Fruit fly (Drosophila melanogaster) ovary, adult (tissue): Measurements from ENCODE around the gene Ntl.
"Not testable (repeated sequence)": the region's sequence is repeated elsewhere in the genome, so short reads cannot be mapped to it uniquely, and the experiment has no call there.

Experiments used
- CG17801 ChIP-seq: fragments of 200-800 bp; optimal IDR thresholded peaks from 2 replicates; lab custom pipeline; 2019; ENCODE audit warnings: missing biosample characterization, mild to moderate bottlenecking, missing genetic modification characterization, moderate library complexity; ENCODE audit not compliant: partially characterized antibody

The Ntl gene

DNA sequence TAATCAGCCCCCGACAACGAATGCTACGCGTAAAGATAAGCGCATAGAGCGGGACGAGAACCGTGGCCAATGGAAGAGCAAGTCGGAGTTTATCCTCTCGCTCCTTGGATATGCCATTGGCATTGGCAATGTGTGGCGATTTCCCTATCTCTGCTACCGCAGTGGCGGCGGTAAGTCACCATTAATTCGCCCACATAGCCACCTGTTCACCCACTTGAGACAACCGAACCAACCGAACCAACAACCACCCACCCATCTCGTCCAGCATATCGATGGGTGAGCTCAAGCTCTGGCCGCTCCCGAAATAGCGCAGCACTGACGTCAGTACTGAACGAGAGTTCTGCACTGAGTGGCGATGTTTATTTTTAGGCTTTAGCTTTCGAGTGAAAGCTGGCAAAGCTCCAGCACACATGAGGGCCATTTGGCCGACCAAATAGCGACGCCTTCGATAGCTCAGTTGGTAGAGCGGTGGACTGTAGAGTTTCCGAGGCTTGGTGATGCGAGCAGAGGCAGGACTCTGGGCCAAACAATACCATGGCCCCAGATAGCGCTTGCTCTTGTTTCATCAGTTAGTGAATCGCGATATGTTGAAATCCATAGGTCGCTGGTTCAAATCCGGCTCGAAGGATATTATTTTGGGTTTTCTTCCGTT lies 480 bp downstream of the Ntl start:
- no peak for TF ChIP-seq CG17801 (GFP tag; lab: Kevin White, UChicago)

DNA sequence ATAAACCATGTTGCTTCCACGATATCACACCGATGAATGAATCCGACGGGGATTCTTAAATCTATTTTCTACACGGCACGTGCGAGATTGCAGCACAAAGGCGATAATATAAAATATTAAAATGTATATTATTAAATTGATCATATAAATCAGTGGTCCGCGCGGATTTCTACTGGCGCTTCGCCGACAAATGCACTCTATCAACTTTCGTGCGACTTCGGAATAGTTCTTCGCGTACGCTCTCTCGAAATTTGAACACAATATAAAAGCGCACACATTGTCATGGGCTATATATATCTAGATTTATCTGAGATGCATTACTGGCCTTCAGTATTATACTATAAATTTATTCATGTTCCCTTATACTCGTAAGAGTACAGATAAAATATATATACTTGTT lies 5.9 kb downstream of the Ntl start, which contains the start of gene CG33296:
Gene CG33296 (minus strand): TSS at position 101 of the 400 bp plus-strand sequence.
- no peak for TF ChIP-seq CG17801 (GFP tag; lab: Kevin White, UChicago)

DNA sequence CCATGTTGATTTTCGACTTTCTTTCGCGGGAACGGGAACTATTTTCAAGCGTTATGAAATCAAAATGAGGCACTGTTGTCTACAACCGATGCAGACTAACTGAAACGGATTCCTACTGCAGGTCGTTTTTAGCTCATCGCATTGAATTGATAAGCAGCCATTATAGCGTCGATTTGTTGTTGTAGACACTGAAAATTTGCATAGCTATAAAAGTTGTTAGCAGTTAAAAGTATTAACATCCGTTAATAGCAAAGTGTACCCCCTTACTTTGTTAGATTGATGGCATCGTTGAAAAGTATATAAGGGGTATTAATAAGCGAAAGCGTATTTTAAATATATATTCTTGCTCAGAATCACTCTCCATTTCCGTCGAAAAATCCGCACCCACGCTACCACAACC lies 8.7 kb downstream of the Ntl start, which contains the start of gene CG13793:
Gene CG13793 (minus strand): TSS at position 101 of the 400 bp plus-strand sequence.
- TF ChIP-seq CG17801 (GFP tag; lab: Kevin White, UChicago): no peak

DNA sequence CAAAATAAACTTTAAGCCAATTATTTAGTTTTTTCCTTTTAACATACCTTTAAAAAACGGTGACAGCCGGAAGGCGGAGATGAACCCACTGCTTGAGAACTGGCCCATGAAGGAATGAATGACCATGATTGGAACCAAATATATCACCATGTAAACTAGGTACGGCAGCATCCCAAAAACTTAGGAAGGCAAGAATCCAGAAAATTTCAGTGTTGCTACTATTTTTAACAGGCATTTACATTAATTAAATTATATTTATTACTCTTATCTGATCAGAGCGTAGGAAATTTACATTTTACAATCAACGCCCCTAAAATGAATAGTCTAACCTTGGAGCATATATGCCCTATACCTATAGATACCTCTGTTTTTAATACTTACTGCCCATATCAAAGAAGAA lies 11.4 kb downstream of the Ntl start:
- TF ChIP-seq CG17801 (GFP tag; lab: Kevin White, UChicago): no peak

DNA sequence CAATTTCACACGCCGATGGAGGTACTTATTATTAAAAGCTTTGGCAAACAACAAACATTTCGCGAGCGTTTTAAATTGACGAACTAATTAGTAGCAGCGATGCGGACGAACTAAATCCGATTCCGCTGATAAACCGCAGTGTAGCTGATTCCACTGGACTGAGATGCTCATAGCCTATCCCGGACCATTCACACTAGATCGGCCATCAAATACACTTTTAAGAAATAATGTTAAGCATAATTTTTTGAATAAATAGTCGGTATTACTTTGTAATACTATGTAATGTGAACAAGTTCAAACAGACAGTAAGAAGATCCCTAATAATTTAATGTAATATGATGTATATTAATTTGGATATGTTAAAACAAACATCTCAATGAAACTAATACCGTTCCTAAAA lies 12.0 kb downstream of the Ntl start, which contains the start of gene CG13794:
Gene CG13794 (minus strand): TSS at position 101 of the 400 bp plus-strand sequence.
- TF ChIP-seq CG17801 (GFP tag; lab: Kevin White, UChicago): no peak

DNA sequence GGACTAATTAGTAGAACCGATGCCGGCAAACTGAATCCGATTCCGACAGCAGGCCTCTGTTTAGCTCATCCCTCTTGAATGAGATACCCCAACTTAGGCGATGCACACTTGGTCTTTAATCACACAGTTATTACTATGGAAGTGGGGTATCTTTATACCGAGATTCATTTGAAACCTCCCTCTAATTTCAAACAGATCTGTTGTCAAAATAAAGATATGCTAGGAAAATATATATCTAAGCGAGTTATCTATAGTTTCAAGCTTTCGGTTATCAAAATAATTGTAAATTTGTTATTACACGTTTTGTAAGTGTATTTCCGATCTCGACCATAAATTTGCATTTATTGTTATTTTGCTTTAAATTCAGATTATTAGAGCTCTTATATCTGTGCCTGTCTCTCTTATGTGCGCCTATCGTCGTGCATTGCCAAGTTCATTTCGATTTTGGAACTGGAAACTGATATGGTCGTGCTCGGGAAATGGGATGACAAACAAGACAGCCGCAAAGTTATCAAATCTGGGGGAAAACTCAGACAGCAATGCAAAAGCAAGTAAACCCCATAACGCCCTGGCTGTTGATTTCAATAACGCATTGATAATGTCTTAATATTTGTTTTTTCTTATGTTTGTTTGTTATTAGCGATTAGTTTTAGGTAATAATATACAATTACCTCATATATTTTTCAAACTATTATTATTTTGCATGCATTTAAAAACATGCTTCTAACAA lies 15.8 kb downstream of the Ntl start, which contains the start of gene CG13795:
Gene CG13795 (minus strand): TSS at position 31 of the 730 bp plus-strand sequence.
- TF ChIP-seq CG17801 (GFP tag; lab: Kevin White, UChicago): no peak

DNA sequence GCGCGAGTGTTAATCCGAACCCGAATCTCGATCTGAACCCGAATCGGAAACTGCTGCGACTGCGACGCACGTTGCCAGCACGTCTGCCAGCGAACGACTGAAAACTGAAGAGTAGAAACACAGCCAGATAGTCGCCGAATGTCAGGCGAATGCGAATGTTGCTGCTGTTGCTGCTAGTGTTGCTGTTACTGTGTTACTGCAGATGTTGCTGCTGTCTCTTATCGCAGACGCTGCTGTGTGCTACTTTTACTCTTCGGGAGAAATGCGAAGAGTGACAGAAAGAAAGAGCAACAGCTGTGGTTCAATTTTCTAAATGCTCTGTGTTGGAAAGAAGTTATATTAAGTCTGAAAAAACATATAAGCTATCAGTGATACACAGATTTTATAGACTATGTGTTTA lies 21.9 kb downstream of the Ntl start, which contains the start of gene CG13796:
Gene CG13796 (minus strand): TSS at position 101 of the 400 bp plus-strand sequence.
- not testable (repeated sequence) for TF ChIP-seq CG17801 (GFP tag; lab: Kevin White, UChicago)

DNA sequence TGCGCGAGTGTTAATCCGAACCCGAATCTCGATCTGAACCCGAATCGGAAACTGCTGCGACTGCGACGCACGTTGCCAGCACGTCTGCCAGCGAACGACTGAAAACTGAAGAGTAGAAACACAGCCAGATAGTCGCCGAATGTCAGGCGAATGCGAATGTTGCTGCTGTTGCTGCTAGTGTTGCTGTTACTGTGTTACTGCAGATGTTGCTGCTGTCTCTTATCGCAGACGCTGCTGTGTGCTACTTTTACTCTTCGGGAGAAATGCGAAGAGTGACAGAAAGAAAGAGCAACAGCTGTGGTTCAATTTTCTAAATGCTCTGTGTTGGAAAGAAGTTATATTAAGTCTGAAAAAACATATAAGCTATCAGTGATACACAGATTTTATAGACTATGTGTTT lies 28.0 kb downstream of the Ntl start, which contains the start of gene CG31904:
Gene CG31904 (minus strand): TSS at position 101 of the 400 bp plus-strand sequence.
- TF ChIP-seq CG17801 (GFP tag; lab: Kevin White, UChicago): not testable (repeated sequence)

DNA sequence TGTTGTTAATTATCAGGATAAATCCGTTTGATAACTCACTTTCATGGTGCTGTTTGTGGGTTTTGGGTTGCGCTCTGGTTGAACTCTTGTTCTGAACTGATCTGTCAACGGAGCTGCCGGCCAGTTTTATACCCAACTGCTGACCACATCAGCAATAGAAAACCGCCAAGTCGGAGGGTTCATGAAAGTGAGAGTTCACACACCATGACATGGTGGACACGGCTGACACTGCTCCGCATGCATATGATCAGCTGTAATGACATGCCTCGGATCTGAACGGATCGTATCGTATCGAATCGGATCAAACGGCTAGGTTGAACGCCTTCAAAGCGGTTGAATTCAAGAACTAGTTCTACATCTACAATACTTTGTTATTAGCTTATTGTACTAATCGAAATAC lies 30.8 kb downstream of the Ntl start, which contains the start of gene Acp1:
Gene Acp1 (minus strand): TSS at position 101 of the 400 bp plus-strand sequence.
- TF ChIP-seq CG17801 (GFP tag; lab: Kevin White, UChicago): no peak

DNA sequence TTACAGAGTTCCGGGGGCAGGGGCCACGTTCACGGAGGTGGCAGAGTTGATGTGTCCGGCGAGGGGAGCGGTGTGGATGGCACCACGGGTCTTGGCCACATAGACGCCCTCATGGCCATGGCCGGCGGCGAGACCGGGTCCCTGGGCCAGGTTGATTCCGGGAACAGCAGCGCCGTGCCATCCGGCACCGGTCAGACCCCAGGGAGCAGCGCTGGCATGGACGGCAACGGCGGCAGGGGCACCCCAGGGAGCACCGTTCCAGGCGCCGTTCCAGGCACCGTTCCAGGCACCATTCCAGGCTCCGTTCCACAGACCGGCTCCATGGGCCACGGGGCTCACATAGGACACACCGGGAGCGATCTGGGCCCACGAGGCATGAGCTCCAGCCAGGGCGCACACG lies 33.5 kb downstream of the Ntl start:
- no peak for TF ChIP-seq CG17801 (GFP tag; lab: Kevin White, UChicago)

DNA sequence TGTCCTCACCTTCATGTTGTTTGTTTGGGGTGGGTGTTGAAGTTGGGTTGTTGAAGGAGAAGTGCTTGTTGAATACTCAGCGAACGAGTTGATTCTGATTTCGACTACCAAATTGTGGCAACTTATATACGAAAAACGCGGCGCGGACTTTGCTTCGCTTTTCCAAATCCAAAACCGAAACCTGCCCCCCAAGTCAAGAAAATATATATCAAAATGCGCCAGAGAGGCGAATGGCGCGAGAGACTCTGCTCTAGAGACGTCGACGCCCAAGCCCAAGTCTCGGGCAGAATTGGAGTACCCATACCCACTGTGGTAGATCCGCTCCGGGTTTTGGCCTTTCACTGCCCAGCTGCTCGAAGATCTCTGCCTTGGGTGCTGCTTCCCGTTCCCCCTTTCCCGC lies 34.1 kb downstream of the Ntl start, which contains the start of gene CG7214:
Gene CG7214 (minus strand): TSS at position 101 of the 400 bp plus-strand sequence.
- TF ChIP-seq CG17801 (GFP tag; lab: Kevin White, UChicago): no peak

DNA sequence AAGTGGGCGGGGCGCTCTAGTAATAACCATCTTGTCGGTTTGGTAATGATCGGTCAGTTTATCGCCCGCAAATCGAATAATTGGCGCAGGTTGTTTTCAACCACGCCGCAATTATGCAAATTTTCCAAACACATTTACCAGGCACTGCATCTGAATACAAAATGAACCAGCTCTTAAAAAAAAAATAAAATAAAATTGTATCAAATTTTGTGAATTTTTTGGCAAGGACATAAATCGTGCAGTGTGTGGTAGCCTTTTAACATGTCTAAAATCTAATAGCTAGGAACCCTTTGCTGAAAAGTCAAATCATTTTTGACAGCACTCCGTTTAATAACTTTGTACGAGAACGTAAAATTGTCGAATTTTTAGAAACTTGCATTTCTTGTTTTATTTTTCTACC lies 36.3 kb downstream of the Ntl start, which contains the start of gene ATPsynGL:
Gene ATPsynGL (plus strand): TSS at position 301 of the 400 bp plus-strand sequence.
- TF ChIP-seq CG17801 (GFP tag; lab: Kevin White, UChicago): no peak

DNA sequence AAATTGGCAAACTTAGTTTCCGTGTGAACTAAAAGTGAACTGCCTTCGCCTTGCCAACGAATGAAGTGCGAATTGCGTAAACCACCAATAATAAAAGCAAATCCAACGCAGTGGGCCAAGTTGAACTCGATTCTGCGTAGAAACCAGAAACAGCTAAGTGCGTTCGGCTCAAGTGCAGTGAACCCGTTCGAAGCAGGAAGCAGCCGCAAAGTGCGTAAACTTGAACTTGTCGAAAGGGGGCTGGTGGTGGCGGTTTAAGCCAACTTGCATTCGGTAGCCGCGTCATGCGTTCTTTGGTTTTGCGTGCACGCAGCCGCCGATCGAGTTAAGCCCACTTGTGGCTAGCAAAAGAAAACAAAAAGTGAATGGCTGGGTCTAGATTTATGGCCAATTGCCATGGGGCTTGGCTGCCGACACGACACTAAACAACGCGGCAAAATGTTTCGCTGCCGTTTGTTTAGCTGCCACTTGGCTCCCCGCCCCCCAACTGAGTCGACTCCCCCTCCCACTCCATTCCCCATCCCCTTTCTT lies 40.0 kb downstream of the Ntl start:
- TF ChIP-seq CG17801 (GFP tag; lab: Kevin White, UChicago): no peak

DNA sequence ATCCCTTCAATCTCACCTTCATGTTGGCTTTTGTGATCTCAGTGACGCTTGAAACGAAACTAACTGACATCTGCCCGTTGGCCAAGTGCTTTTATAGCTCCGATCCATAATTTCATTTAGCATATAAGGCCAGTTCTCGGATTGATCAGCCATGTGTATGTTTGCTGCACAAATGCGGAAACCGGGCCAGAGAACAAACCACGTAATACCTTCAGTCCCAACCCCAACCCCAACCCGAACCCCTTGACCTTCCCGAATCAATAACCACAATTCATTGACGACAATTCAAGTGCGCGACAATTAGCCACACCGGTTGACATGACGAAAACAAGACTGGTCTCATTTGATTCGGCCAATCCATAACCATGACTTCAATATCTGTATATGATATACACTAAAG lies 42.4 kb downstream of the Ntl start, which contains the start of gene CG7203:
Gene CG7203 (minus strand): TSS at position 101 of the 400 bp plus-strand sequence.
- no peak for TF ChIP-seq CG17801 (GFP tag; lab: Kevin White, UChicago)

DNA sequence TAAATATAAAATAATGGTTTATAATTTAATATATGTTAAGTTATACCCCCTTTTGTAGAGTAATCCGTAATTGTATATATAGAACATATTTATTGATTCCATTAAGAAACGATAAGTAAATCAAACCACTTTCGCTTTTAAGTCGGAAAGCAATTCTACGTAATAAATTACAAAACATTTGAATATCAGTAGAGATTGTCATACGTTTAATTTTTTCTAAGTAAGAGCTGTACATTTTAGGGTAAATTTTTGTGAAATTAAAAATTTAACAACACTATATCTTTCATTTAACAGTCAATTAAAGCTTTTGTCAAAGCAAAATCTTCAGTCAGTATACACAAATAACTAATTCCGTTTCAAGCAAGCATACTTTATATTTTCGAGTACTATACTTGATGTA lies 43.2 kb downstream of the Ntl start, which contains the start of gene CG46025:
Gene CG46025 (plus strand): TSS at position 301 of the 400 bp plus-strand sequence.
- no peak for TF ChIP-seq CG17801 (GFP tag; lab: Kevin White, UChicago)
